Worm (Caenorhabditis elegans) whole organism, late embryonic: ENCODE results near the gene C37H5.13.

Experiments
- K02D7.2 ChIP-seq: sonication (generic microtip); optimal IDR thresholded peaks from 2 replicates; lab custom pipeline; 2017; ENCODE audit warnings: mild to moderate bottlenecking, missing genetic modification characterization, missing compliant biosample characterization
- dve-1 ChIP-seq: sonication (generic microtip); optimal IDR thresholded peaks from 2 replicates; lab custom pipeline; 2017; ENCODE audit warnings: antibody characterized with exemption, mild to moderate bottlenecking, missing genetic modification characterization, missing compliant biosample characterization
- fkh-10 ChIP-seq: fragments of 150-350 bp; optimal IDR thresholded peaks from 2 replicates; lab custom pipeline; 2014; ENCODE audit warnings: missing biosample characterization, missing genetic modification reagents, missing genetic modification characterization
- fkh-6 ChIP-seq: sonication (generic microtip); optimal IDR thresholded peaks from 2 replicates; lab custom pipeline; 2016; ENCODE audit warnings: missing genetic modification characterization, missing compliant biosample characterization
- gmeb-2 ChIP-seq: sonication (generic microtip); optimal IDR thresholded peaks from 2 replicates; lab custom pipeline; 2016; ENCODE audit warnings: missing genetic modification characterization, inconsistent platforms, missing compliant biosample characterization
- lim-6 ChIP-seq: sonication (generic microtip); optimal IDR thresholded peaks from 2 replicates; lab custom pipeline; 2016; ENCODE audit warnings: missing genetic modification characterization, missing compliant biosample characterization
- unc-42 ChIP-seq: sonication (generic microtip); optimal IDR thresholded peaks from 2 replicates; lab custom pipeline; 2016; ENCODE audit warnings: missing genotype, missing genetic modification characterization, missing compliant biosample characterization

DNA sequence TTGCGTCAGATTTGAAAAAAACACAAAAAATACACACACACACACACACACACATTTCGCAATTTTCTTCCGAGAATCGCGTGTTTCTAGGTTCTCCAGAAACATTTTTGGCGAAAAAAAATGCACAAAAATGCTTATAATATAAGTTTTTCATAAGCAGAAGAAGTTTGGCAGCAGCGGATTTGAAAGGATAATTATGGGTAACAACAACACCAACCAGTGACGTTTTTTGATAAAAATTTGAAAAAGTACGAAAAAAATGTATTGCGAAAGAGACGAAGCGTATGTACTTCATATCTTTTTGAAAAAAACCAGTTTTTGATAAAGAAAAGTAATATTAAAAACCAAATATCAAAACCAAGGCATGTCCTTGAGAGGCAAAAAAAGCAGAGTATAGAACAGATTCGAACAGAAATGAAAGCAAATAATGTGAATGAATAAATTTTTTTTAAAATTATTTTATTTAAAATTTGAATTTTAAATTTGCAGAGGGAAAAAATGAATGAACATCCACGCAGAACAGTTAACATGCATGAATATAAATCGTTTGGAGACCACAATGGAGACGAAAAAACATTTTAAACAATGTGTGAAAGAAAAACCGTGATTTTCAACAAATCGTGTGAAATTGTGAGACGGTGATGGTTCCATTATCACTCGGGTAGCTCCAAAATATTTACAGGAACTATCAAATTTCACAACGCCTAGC, 38.9 kb downstream of the C37H5.13 start:
- TF ChIP-seq unc-42 = no peak
- no peak for TF ChIP-seq gmeb-2 (tag; lab: Kevin White, UChicago)
- no peak for TF ChIP-seq dve-1 (tag; lab: Kevin White, UChicago)
- TF ChIP-seq lim-6 (tag; lab: Kevin White, UChicago) = no peak
- TF ChIP-seq K02D7.2 (tag; lab: Kevin White, UChicago) = no peak
- no peak for TF ChIP-seq fkh-10 (GFP tag; lab: Kevin White, UChicago)
- no peak for TF ChIP-seq fkh-6 (tag; lab: Kevin White, UChicago)
